Worm (Caenorhabditis elegans) whole organism, L2 larva: ENCODE measurements around the gene C16C4.17.

ENCODE experiments used
- C34F6.9 ChIP-seq: fragments of 150-350 bp; optimal IDR thresholded peaks from 2 replicates; lab custom pipeline; 2014; ENCODE audit warnings: missing biosample characterization, missing genetic modification characterization
- F13H6.1 ChIP-seq: sonication (generic microtip); optimal IDR thresholded peaks from 2 replicates; lab custom pipeline; 2016; ENCODE audit warnings: missing genetic modification characterization, missing compliant biosample characterization
- Y55F3AM.14 ChIP-seq: fragments of 200-800 bp; sonication (Bioruptor generic); optimal IDR thresholded peaks from 2 replicates; lab custom pipeline; 2018; ENCODE audit warnings: mild to moderate bottlenecking, missing genetic modification characterization, missing compliant biosample characterization
- alr-1 ChIP-seq: fragments of 150-350 bp; optimal IDR thresholded peaks from 2 replicates; lab custom pipeline; 2014; ENCODE audit warnings: missing biosample characterization, missing genetic modification characterization
- aly-2 ChIP-seq: fragments of 150-350 bp; optimal IDR thresholded peaks from 2 replicates; lab custom pipeline; 2014; ENCODE audit warnings: missing biosample characterization, missing genetic modification characterization
- ceh-16 ChIP-seq: fragments of 150-350 bp; optimal IDR thresholded peaks from 2 replicates; lab custom pipeline; 2014; ENCODE audit warnings: missing biosample characterization, missing genetic modification characterization
- ceh-82 ChIP-seq: fragments of 150-350 bp; optimal IDR thresholded peaks from 2 replicates; lab custom pipeline; 2014; ENCODE audit warnings: missing biosample characterization, missing genetic modification characterization
- crh-2 ChIP-seq: sonication (generic microtip); optimal IDR thresholded peaks from 2 replicates; lab custom pipeline; 2017; ENCODE audit warnings: missing biosample characterization, missing genetic modification characterization
- dmd-4 ChIP-seq: sonication (generic microtip); optimal IDR thresholded peaks from 2 replicates; lab custom pipeline; 2017; ENCODE audit warnings: missing biosample characterization, missing genetic modification characterization
- egl-27 ChIP-seq: sonication (generic microtip); optimal IDR thresholded peaks from 3 replicates; lab custom pipeline; 2017; ENCODE audit warnings: missing biosample characterization, missing genetic modification reagents, missing genetic modification characterization
- elt-1 ChIP-seq: fragments of 150-350 bp; optimal IDR thresholded peaks from 2 replicates; lab custom pipeline; 2014; ENCODE audit warnings: missing biosample characterization, missing genetic modification characterization
- elt-3 ChIP-seq: sonication (generic microtip); optimal IDR thresholded peaks from 2 replicates; lab custom pipeline; 2017; ENCODE audit warnings: missing biosample characterization, missing genetic modification characterization
- gmeb-1 ChIP-seq: fragments of 150-350 bp; optimal IDR thresholded peaks from 2 replicates; lab custom pipeline; 2014; ENCODE audit warnings: missing biosample characterization, missing genetic modification characterization
- lin-11 ChIP-seq: fragments of 150-350 bp; sonication (generic microtip); optimal IDR thresholded peaks from 2 replicates; lab custom pipeline; 2014; ENCODE audit warnings: missing biosample characterization, missing genetic modification characterization, inconsistent platforms, mixed read lengths
- lin-13 ChIP-seq: fragments of 150-350 bp; optimal IDR thresholded peaks from 2 replicates; lab custom pipeline; 2014; ENCODE audit warnings: missing biosample characterization, missing genetic modification reagents, missing genetic modification characterization
- lin-39 ChIP-seq: fragments of 150-350 bp; optimal IDR thresholded peaks from 2 replicates; lab custom pipeline; 2014; ENCODE audit warnings: missing biosample characterization, missing genetic modification reagents, missing genetic modification characterization
- lsy-2 ChIP-seq, 2 experiments: fragments of 150-350 bp in 1 of 2; sonication (generic microtip) in 1 of 2; optimal IDR thresholded peaks; 2 replicates each; lab custom pipeline; 2014 to 2017; ENCODE audit warnings: missing biosample characterization in 2 of 2, missing genetic modification characterization in 2 of 2
- mab-5 ChIP-seq: fragments of 150-350 bp; optimal IDR thresholded peaks from 2 replicates; lab custom pipeline; 2014; ENCODE audit warnings: missing biosample characterization, missing genetic modification characterization
- mdl-1 ChIP-seq, 2 experiments: fragments of 150-350 bp in 1 of 2; sonication (generic microtip) in 1 of 2; optimal IDR thresholded peaks; 2 replicates each; lab custom pipeline; 2017; ENCODE audit warnings: missing biosample characterization in 2 of 2, missing genetic modification characterization in 2 of 2
- nhr-10 ChIP-seq: sonication (generic microtip); optimal IDR thresholded peaks from 2 replicates; lab custom pipeline; 2017; ENCODE audit warnings: missing biosample characterization, missing genetic modification characterization
- nhr-12 ChIP-seq: fragments of 150-350 bp; optimal IDR thresholded peaks from 2 replicates; lab custom pipeline; 2014; ENCODE audit warnings: missing biosample characterization, missing genetic modification characterization
- nhr-129 ChIP-seq: fragments of 150-350 bp; optimal IDR thresholded peaks from 2 replicates; lab custom pipeline; 2014; ENCODE audit warnings: missing biosample characterization, missing genetic modification characterization
- nhr-23 ChIP-seq: fragments of 150-350 bp; optimal IDR thresholded peaks from 2 replicates; lab custom pipeline; 2014; ENCODE audit warnings: missing biosample characterization, missing genetic modification reagents, missing genetic modification characterization
- nhr-25 ChIP-seq: fragments of 150-350 bp; sonication (generic microtip); optimal IDR thresholded peaks from 3 replicates; lab custom pipeline; 2014; ENCODE audit warnings: missing biosample characterization, missing genetic modification characterization
- nhr-77 ChIP-seq: fragments of 150-350 bp; optimal IDR thresholded peaks from 2 replicates; lab custom pipeline; 2014; ENCODE audit warnings: missing biosample characterization, missing genetic modification characterization
- peb-1 ChIP-seq: fragments of 150-350 bp; optimal IDR thresholded peaks from 2 replicates; lab custom pipeline; 2014; ENCODE audit warnings: missing biosample characterization, missing genetic modification characterization
- sem-4 ChIP-seq: fragments of 150-350 bp; optimal IDR thresholded peaks from 2 replicates; lab custom pipeline; 2014; ENCODE audit warnings: missing biosample characterization, missing genetic modification reagents, missing genetic modification characterization
- sma-9 ChIP-seq, 2 experiments: fragments of 150-350 bp in 1 of 2; sonication (generic microtip) in 1 of 2; optimal IDR thresholded peaks; 2 replicates each; lab custom pipeline; 2014 to 2016; ENCODE audit warnings: missing genetic modification characterization in 2 of 2, mild to moderate bottlenecking in 1 of 2, missing biosample characterization in 1 of 2, missing compliant biosample characterization in 1 of 2, missing genetic modification reagents in 1 of 2, moderate library complexity in 1 of 2
- unc-39 ChIP-seq: fragments of 150-350 bp; optimal IDR thresholded peaks from 2 replicates; lab custom pipeline; 2014; ENCODE audit warnings: missing biosample characterization, missing genetic modification characterization
- unc-62 ChIP-seq: fragments of 150-350 bp; optimal IDR thresholded peaks from 2 replicates; lab custom pipeline; 2014; ENCODE audit warnings: missing biosample characterization, missing genetic modification reagents, missing genetic modification characterization
- zag-1 ChIP-seq: fragments of 150-350 bp; optimal IDR thresholded peaks from 2 replicates; lab custom pipeline; 2014; ENCODE audit warnings: missing biosample characterization, missing genetic modification characterization
- ztf-1 ChIP-seq: fragments of 200-800 bp; sonication (Bioruptor generic); conservative IDR thresholded peaks from 2 replicates; pipeline ENCODE4 v1.3.6; 2022; ENCODE audit warnings: missing genetic modification characterization, missing compliant biosample characterization
- ztf-11 ChIP-seq: sonication (generic microtip); optimal IDR thresholded peaks from 2 replicates; lab custom pipeline; 2017; ENCODE audit warnings: missing biosample characterization, missing genetic modification characterization

C16C4.17 gene

DNA sequence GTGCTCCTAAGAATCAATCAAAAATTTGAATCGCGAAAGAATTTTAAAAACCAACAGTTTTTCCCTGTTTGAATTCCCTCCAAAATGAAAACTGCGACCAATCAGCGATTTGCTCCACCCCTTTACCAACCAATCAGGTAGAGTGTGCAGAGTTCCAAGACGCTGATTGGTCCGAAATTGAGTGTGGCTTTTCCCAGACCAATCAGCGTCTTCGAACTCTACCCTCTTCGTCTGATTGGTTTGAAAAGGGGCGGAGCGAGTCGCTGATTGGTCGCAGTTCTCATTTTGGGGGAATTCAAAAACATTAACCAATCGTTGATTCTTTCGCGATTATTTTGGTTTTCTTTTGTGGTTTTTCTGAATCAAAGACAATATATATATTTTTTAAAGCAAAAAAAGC is 19.8 kb upstream of the C16C4.17 start:
- no peak for TF ChIP-seq dmd-4 (tag; lab: Kevin White, UChicago)
- TF ChIP-seq lin-39 (tag; lab: Kevin White, UChicago), result no peak
- no peak for TF ChIP-seq gmeb-1 (tag; lab: Kevin White, UChicago)
- no peak for TF ChIP-seq elt-1 (tag; lab: Kevin White, UChicago)
- no peak for TF ChIP-seq nhr-77
- no peak for TF ChIP-seq nhr-23 (tag; lab: Kevin White, UChicago)
- no peak for TF ChIP-seq nhr-25 (tag; lab: Kevin White, UChicago)
- TF ChIP-seq ztf-1 (GFP tag; lab: Robert Waterston, UW), result no peak
- no peak for TF ChIP-seq nhr-10 (tag; lab: Kevin White, UChicago)
- TF ChIP-seq C34F6.9 (tag; lab: Kevin White, UChicago), result no peak
- no peak for TF ChIP-seq Y55F3AM.14 (GFP tag; lab: Kevin White, UChicago)
- TF ChIP-seq crh-2, result no peak

DNA sequence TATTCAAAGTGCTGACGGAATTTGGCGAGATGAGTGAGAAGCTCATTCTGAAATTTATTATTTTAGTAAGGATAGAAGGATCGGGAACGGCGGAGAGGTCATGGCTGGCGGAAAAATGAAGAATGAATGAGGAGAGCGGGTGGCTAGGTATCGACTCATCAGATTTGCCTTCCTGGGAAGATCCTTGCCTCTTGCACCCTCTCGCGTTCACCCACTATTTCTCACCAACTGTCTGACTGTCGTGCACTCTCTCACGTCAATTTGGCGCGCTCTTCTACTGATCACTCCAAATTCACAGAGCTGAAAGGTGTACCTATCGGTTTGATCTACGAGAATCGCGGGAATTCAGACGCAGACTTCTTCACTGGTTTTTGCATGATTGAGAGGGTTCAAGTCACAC is 16.3 kb upstream of the C16C4.17 start, which contains the start of gene fbxb-97:
Gene fbxb-97 (minus strand): TSS at position 53 of the 400 bp plus-strand sequence.
- TF ChIP-seq nhr-10 (tag; lab: Kevin White, UChicago), result no peak
- TF ChIP-seq elt-3 (tag; lab: Kevin White, UChicago), result no peak
- TF ChIP-seq lin-11 (tag; lab: Kevin White, UChicago), result no peak
- TF ChIP-seq lsy-2 (tag; optimal IDR thresholded peaks at IDR 0.05; lab: Kevin White, UChicago), result no peak
- TF ChIP-seq alr-1, result no peak
- TF ChIP-seq Y55F3AM.14 (GFP tag; lab: Kevin White, UChicago), result no peak
- no peak for TF ChIP-seq mdl-1 (tag; optimal IDR thresholded peaks at IDR 0.05; lab: Kevin White, UChicago)
- no peak for TF ChIP-seq peb-1 (tag; lab: Kevin White, UChicago)
- TF ChIP-seq zag-1 (tag; lab: Kevin White, UChicago), result no peak

DNA sequence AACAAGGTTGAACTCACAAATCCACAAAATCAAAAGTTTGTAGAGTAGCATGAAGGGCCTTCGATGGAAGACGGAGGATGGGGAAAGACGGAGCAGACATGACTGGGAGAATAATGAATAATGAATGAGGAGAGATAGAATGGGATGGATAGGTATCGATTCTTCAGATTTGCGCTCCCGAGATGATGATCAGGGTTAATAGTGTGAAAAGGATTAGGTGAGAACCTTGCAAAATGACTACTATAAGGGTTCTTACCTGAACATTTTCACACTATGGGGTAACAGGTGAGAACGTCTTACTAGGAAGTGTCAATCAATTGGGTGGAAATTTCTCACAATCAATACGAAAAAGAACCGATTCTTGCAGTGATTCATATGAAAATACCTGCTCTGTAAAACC is 14.1 kb upstream of the C16C4.17 start, which contains the start of gene fbxb-96:
Gene fbxb-96 (minus strand): TSS at position 101 of the 400 bp plus-strand sequence.
- no peak for TF ChIP-seq ztf-1 (GFP tag; lab: Robert Waterston, UW)
- TF ChIP-seq sem-4 (tag; lab: Kevin White, UChicago), result no peak
- no peak for TF ChIP-seq nhr-23 (tag; lab: Kevin White, UChicago)
- no peak for TF ChIP-seq C34F6.9 (tag; lab: Kevin White, UChicago)
- no peak for TF ChIP-seq Y55F3AM.14 (GFP tag; lab: Kevin White, UChicago)
- no peak for TF ChIP-seq nhr-12
- no peak for TF ChIP-seq elt-3 (tag; lab: Kevin White, UChicago)
- TF ChIP-seq gmeb-1 (tag; lab: Kevin White, UChicago), result no peak
- no peak for TF ChIP-seq lin-13 (GFP tag; lab: Kevin White, UChicago)
- TF ChIP-seq F13H6.1 (tag; lab: Kevin White, UChicago), result no peak
- TF ChIP-seq ztf-11 (tag; lab: Kevin White, UChicago), result no peak
- no peak for TF ChIP-seq nhr-10 (tag; lab: Kevin White, UChicago)
- TF ChIP-seq ceh-16 (tag; lab: Kevin White, UChicago), result no peak
- TF ChIP-seq ceh-82, result no peak
- TF ChIP-seq, all 48 proteins: peak for 0

DNA sequence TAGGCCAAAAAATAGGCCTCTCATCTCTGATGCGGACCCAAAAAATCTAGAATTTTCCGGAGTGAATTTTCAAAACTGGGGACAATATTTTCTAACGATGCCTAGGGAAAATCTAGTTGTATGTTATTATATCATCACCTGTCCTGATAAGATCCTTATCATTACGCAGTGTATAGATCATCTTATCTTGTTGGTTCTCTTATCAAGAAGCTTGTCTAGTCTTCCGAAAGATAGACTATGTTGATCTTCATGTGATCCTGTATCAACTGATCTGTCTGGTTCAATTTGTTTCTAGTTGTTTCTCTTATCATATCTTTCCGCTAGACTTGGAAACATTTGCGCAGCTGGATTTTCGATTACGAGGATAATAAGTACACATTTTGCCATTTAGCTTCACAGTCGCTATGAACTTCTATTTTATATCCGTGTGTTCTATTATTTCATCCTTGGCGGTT is 13.5 kb upstream of the C16C4.17 start, which contains the start of gene C52E2.3:
Gene C52E2.3 (plus strand): TSS at position 405 of the 455 bp plus-strand sequence.
- no peak for TF ChIP-seq aly-2 (tag; lab: Kevin White, UChicago)
- TF ChIP-seq crh-2, result no peak
- no peak for TF ChIP-seq ceh-82
- no peak for TF ChIP-seq lsy-2 (tag; optimal IDR thresholded peaks at IDR 0.05; lab: Kevin White, UChicago)
- no peak for TF ChIP-seq lin-13 (GFP tag; lab: Kevin White, UChicago)
- no peak for TF ChIP-seq sma-9 (GFP tag; optimal IDR thresholded peaks at IDR 0.05; lab: Kevin White, UChicago)
- TF ChIP-seq sma-9 (tag; optimal IDR thresholded peaks at IDR 0.05; lab: Kevin White, UChicago), result no peak
- no peak for TF ChIP-seq nhr-129 (tag; lab: Kevin White, UChicago)
- TF ChIP-seq unc-62 (GFP tag; lab: Kevin White, UChicago), result no peak
- TF ChIP-seq mab-5 (tag; lab: Kevin White, UChicago), result no peak
- TF ChIP-seq alr-1, result no peak
- TF ChIP-seq lin-11 (tag; lab: Kevin White, UChicago), result no peak
- TF ChIP-seq unc-39 (tag; lab: Kevin White, UChicago), result no peak
- TF ChIP-seq elt-1 (tag; lab: Kevin White, UChicago), result no peak
- TF ChIP-seq egl-27 (tag; lab: Kevin White, UChicago), result no peak
